Fruit fly (Drosophila melanogaster): ENCODE measurements around the gene CG34357.

The CG34357 gene

dm6 chr3R:4541056-4541455, 16.8 kb downstream of the CG34357 start, which contains the start of gene Mur82C:
Gene Mur82C, plus strand, starts transcription at chr3R:4541356.
- no peak for TF ChIP-seq CG8301 (tag; optimal IDR thresholded peaks at IDR 0.05)
- no peak for TF ChIP-seq CG13204 (GFP tag; optimal IDR thresholded peaks at IDR 0.05)
- TF ChIP-seq CG10348 (GFP tag; IDR thresholded peaks at IDR 0.05): no peak
- no peak for TF ChIP-seq CG32121 (GFP tag; IDR thresholded peaks at IDR 0.05)
- no peak for TF ChIP-seq CG15710 (tag; optimal IDR thresholded peaks at IDR 0.05)
- TF ChIP-seq D1 (tag; optimal IDR thresholded peaks at IDR 0.05): no peak
- no peak for TF ChIP-seq CG12605 (GFP tag; IDR thresholded peaks at IDR 0.05)
- TF ChIP-seq Pif1B (GFP tag; optimal IDR thresholded peaks at IDR 0.05): no peak
- TF ChIP-seq fd96Ca (GFP tag; IDR thresholded peaks at IDR 0.05): no peak
- no peak for TF ChIP-seq gl (tag; optimal IDR thresholded peaks at IDR 0.05)
- TF ChIP-seq CG9948 (tag; optimal IDR thresholded peaks at IDR 0.05): no peak
- no peak for TF ChIP-seq CG8159 (tag; optimal IDR thresholded peaks at IDR 0.05)
- no peak for TF ChIP-seq Ets98B (GFP tag; IDR thresholded peaks at IDR 0.05)
- TF ChIP-seq EcR (GFP tag; optimal IDR thresholded peaks at IDR 0.05): no peak
- no peak for TF ChIP-seq CG14655 (GFP tag; optimal IDR thresholded peaks at IDR 0.05)

- TF ChIP-seq fd96Ca (GFP tag; IDR thresholded peaks at IDR 0.05) (no peak), CG9948 (tag; optimal IDR thresholded peaks at IDR 0.05) (no peak), CG8159 (tag; optimal IDR thresholded peaks at IDR 0.05) (no peak), CG34367 (tag; optimal IDR thresholded peaks at IDR 0.05) (no peak), gl (tag; optimal IDR thresholded peaks at IDR 0.05) (no peak), CG12605 (GFP tag; IDR thresholded peaks at IDR 0.05) (no peak), Ets98B (GFP tag; IDR thresholded peaks at IDR 0.05) (no peak), Snoo (tag; optimal IDR thresholded peaks at IDR 0.05) (no peak), Pif1B (GFP tag; optimal IDR thresholded peaks at IDR 0.05) (no peak)
Observed at dm6 chr3R:4530972-4531371, 26.9 kb downstream of the CG34357 start.

dm6 chr3R:4524144-4524784, 33.6 kb downstream of the CG34357 start:
- TF ChIP-seq CG15710 (tag; optimal IDR thresholded peaks at IDR 0.05) (no peak), Pif1A (GFP tag; optimal IDR thresholded peaks at IDR 0.05) (no peak), Snoo (tag; optimal IDR thresholded peaks at IDR 0.05) (no peak), CG8301 (tag; optimal IDR thresholded peaks at IDR 0.05) (no peak)

DNA sequence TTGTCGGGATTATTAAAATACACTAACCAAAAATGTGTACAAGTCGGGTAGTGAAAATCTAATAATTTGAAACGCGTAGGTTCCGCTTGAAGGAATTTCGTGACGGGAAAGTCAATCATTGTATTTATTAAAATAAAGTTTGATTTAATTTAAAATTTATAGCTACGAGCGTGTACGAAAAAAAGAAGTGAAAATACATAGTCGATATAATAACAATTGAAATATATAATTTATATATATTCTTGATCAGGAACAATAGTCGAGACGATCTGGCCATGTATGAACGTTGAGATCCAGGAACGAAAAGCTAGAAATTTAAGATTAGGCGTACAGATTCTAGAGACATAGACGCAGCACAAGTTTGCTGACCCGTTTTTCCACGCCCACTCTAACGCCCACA, 51.6 kb downstream of the CG34357 start, which contains the start of gene CG34425:
Gene CG34425 (minus strand): TSS at position 101 of the 400 bp plus-strand sequence.
- TF ChIP-seq CG12605 (GFP tag; IDR thresholded peaks at IDR 0.05) (no peak), CG34367 (tag; optimal IDR thresholded peaks at IDR 0.05) (no peak), Ets98B (GFP tag; IDR thresholded peaks at IDR 0.05) (no peak), gl (tag; optimal IDR thresholded peaks at IDR 0.05) (no peak), CG13204 (GFP tag; optimal IDR thresholded peaks at IDR 0.05) (no peak), CG9948 (tag; optimal IDR thresholded peaks at IDR 0.05) (no peak), fd96Ca (GFP tag; IDR thresholded peaks at IDR 0.05) (no peak), Pif1B (GFP tag; optimal IDR thresholded peaks at IDR 0.05) (no peak), CG8159 (tag; optimal IDR thresholded peaks at IDR 0.05) (no peak), rn (GFP tag; IDR thresholded peaks at IDR 0.05) (no peak), D1 (tag; optimal IDR thresholded peaks at IDR 0.05) (no peak), CG17806 (tag; optimal IDR thresholded peaks at IDR 0.05) (no peak), Pif1A (GFP tag; optimal IDR thresholded peaks at IDR 0.05) (no peak), CG32121 (GFP tag; IDR thresholded peaks at IDR 0.05) (no peak), CG8301 (tag; optimal IDR thresholded peaks at IDR 0.05) (no peak), CG4496 (GFP tag; IDR thresholded peaks at IDR 0.05) (no peak), CG10348 (GFP tag; IDR thresholded peaks at IDR 0.05) (no peak), CG14655 (GFP tag; optimal IDR thresholded peaks at IDR 0.05) (no peak), Snoo (tag; optimal IDR thresholded peaks at IDR 0.05) (no peak), EcR (GFP tag; optimal IDR thresholded peaks at IDR 0.05) (no peak)

dm6 chr3R:4484999-4485398, 72.9 kb downstream of the CG34357 start, which contains the start of gene Fip1:
Gene Fip1, plus strand, starts transcription at chr3R:4485008.
- TF ChIP-seq CG9948 (tag; optimal IDR thresholded peaks at IDR 0.05): no peak
- TF ChIP-seq CG8301 (tag; optimal IDR thresholded peaks at IDR 0.05): no peak
- no peak for TF ChIP-seq Pif1B (GFP tag; optimal IDR thresholded peaks at IDR 0.05)
- no peak for TF ChIP-seq CG13204 (GFP tag; optimal IDR thresholded peaks at IDR 0.05)
- no peak for TF ChIP-seq Ets98B (GFP tag; IDR thresholded peaks at IDR 0.05)
- TF ChIP-seq Pif1A (GFP tag; optimal IDR thresholded peaks at IDR 0.05): no peak
- no peak for TF ChIP-seq Snoo (tag; optimal IDR thresholded peaks at IDR 0.05)
- no peak for TF ChIP-seq CG4496 (GFP tag; IDR thresholded peaks at IDR 0.05)
- no peak for TF ChIP-seq CG12605 (GFP tag; IDR thresholded peaks at IDR 0.05)
- TF ChIP-seq CG15710 (tag; optimal IDR thresholded peaks at IDR 0.05): no peak

- TF ChIP-seq CG14655 (GFP tag; optimal IDR thresholded peaks at IDR 0.05): no peak
- no peak for TF ChIP-seq CG10348 (GFP tag; IDR thresholded peaks at IDR 0.05)
- TF ChIP-seq Pif1A (GFP tag; optimal IDR thresholded peaks at IDR 0.05): no peak
- no peak for TF ChIP-seq CG4496 (GFP tag; IDR thresholded peaks at IDR 0.05)
- no peak for TF ChIP-seq CG32121 (GFP tag; IDR thresholded peaks at IDR 0.05)
Observed at dm6 chr3R:4480512-4480911, 77.4 kb downstream of the CG34357 start, which contains the start of gene sac. Gene sac, plus strand, starts transcription at chr3R:4480812.

Measured in whole organism, pupa.